Fruit fly (Drosophila melanogaster) whole organism, embryonic: Measurements from ENCODE around the gene dachs.

Experiments
- Adf1 ChIP-seq: fragments of 200-800 bp; sonication (Bioruptor generic); IDR thresholded peaks from 2 replicates; pipeline ENCODE4 v1.3.6; 2022; ENCODE audit warnings: missing biosample characterization, missing genetic modification characterization
- Aef1 ChIP-seq: fragments of 200-800 bp; sonication (Bioruptor generic); IDR thresholded peaks from 3 replicates; pipeline ENCODE4 v1.3.6; 2022; ENCODE audit warnings: missing biosample characterization, missing genetic modification characterization
- CG10959 ChIP-seq: fragments of 200-800 bp; sonication (Bioruptor generic); IDR thresholded peaks from 2 replicates; pipeline ENCODE4 v1.3.6; 2022; ENCODE audit warnings: missing biosample characterization, missing genetic modification characterization
- CG2129 ChIP-seq: fragments of 200-800 bp; sonication (Bioruptor generic); IDR thresholded peaks from 2 replicates; pipeline ENCODE4 v1.3.6; 2022; ENCODE audit warnings: missing biosample characterization, missing genetic modification characterization; ENCODE audit not compliant: partially characterized antibody
- CG30403 ChIP-seq: fragments of 200-800 bp; sonication (Bioruptor generic); optimal IDR thresholded peaks from 3 replicates; lab custom pipeline; 2016; ENCODE audit warnings: missing biosample characterization, missing genetic modification characterization
- CG32772 ChIP-seq: fragments of 200-800 bp; sonication (Bioruptor generic); IDR thresholded peaks from 2 replicates; pipeline ENCODE4 v1.3.6; 2022; ENCODE audit warnings: missing biosample characterization, missing genetic modification characterization
- CG3281 ChIP-seq: fragments of 200-800 bp; sonication (Bioruptor generic); optimal IDR thresholded peaks from 3 replicates; lab custom pipeline; 2017; ENCODE audit warnings: missing biosample characterization, mild to moderate bottlenecking, missing genetic modification characterization
- CG34224 ChIP-seq: fragments of 200-800 bp; sonication (Bioruptor generic); IDR thresholded peaks from 3 replicates; pipeline ENCODE4 v1.3.6; 2022; ENCODE audit warnings: missing biosample characterization, missing genetic modification characterization; ENCODE audit not compliant: partially characterized antibody
- CG3995 ChIP-seq: fragments of 200-800 bp; sonication (Bioruptor generic); optimal IDR thresholded peaks from 3 replicates; lab custom pipeline; 2016; ENCODE audit warnings: missing biosample characterization, missing genetic modification characterization
- CG43689 ChIP-seq: fragments of 200-800 bp; sonication (Bioruptor generic); IDR thresholded peaks from 2 replicates; pipeline ENCODE4 v1.3.6; 2022; ENCODE audit warnings: missing biosample characterization, missing genetic modification characterization
- Deaf1 ChIP-seq: fragments of 200-800 bp; optimal IDR thresholded peaks from 3 replicates; lab custom pipeline; 2019; ENCODE audit warnings: missing biosample characterization, mild to moderate bottlenecking, missing genetic modification characterization, moderate library complexity
- Dip3 ChIP-seq: fragments of 200-800 bp; sonication (Bioruptor generic); optimal IDR thresholded peaks from 3 replicates; lab custom pipeline; 2016; ENCODE audit warnings: missing biosample characterization, missing genetic modification characterization
- Drgx ChIP-seq: fragments of 200-800 bp; sonication (Bioruptor generic); IDR thresholded peaks from 2 replicates; pipeline ENCODE4 v1.3.6; 2022; ENCODE audit warnings: missing biosample characterization, missing genetic modification characterization
- Eip74EF ChIP-seq, 2 experiments: fragments of 200-800 bp in 1 of 2; fragments of >200 bp in 1 of 2; sonication (Bioruptor generic) in 1 of 2; optimal IDR thresholded peaks; 2 replicates each; lab custom pipeline; 2017 to 2019; ENCODE audit warnings: missing biosample characterization in 2 of 2, missing genetic modification characterization in 2 of 2, mild to moderate bottlenecking in 1 of 2, moderate library complexity in 1 of 2
- Fer1 ChIP-seq: fragments of 200-800 bp; sonication (Bioruptor generic); optimal IDR thresholded peaks from 2 replicates; lab custom pipeline; 2017; ENCODE audit warnings: missing biosample characterization, mild to moderate bottlenecking, missing genetic modification characterization
- Hand ChIP-seq: fragments of 200-800 bp; sonication (Bioruptor generic); optimal IDR thresholded peaks from 2 replicates; lab custom pipeline; 2017; ENCODE audit warnings: mild to moderate bottlenecking, missing biosample characterization, missing genetic modification reagents, missing genetic modification characterization
- Hey ChIP-seq: fragments of 200-800 bp; sonication (Bioruptor generic); optimal IDR thresholded peaks from 3 replicates; lab custom pipeline; 2018; ENCODE audit warnings: missing biosample characterization, mild to moderate bottlenecking, missing genetic modification characterization
- Med ChIP-seq: fragments of 200-800 bp; sonication (Bioruptor generic); peaks from one replicate; lab custom pipeline; 2016; ENCODE audit warnings: missing biosample characterization, missing genetic modification characterization, mild to moderate bottlenecking, inconsistent platforms, moderate library complexity
- Usf ChIP-seq: fragments of 200-800 bp; sonication (Bioruptor generic); optimal IDR thresholded peaks from 2 replicates; lab custom pipeline; 2017; ENCODE audit warnings: missing genotype, missing biosample characterization, missing genetic modification characterization
- ash1 ChIP-seq: fragments of 200-800 bp; sonication (Bioruptor generic); optimal IDR thresholded peaks from 2 replicates; lab custom pipeline; 2018; ENCODE audit warnings: missing biosample characterization, mild to moderate bottlenecking, missing genetic modification characterization
- caup ChIP-seq: fragments of 200-800 bp; sonication (Bioruptor generic); optimal IDR thresholded peaks from 3 replicates; lab custom pipeline; 2017; ENCODE audit warnings: missing biosample characterization, mild to moderate bottlenecking, missing genetic modification characterization, moderate library complexity; ENCODE audit not compliant: severe bottlenecking
- chinmo ChIP-seq: fragments of 200-800 bp; sonication (Bioruptor generic); IDR thresholded peaks from 4 replicates; pipeline ENCODE4 v1.3.6; 2022; ENCODE audit warnings: missing biosample characterization, missing genetic modification characterization; ENCODE audit not compliant: partially characterized antibody
- esg ChIP-seq: fragments of 200-800 bp; sonication (Bioruptor generic); conservative IDR thresholded peaks from 2 replicates; pipeline ENCODE4 v1.3.6; 2022; ENCODE audit warnings: missing biosample characterization, missing genetic modification characterization
- exex ChIP-seq: fragments of 200-800 bp; sonication (Bioruptor generic); optimal IDR thresholded peaks from 4 replicates; lab custom pipeline; 2018; ENCODE audit warnings: missing biosample characterization, mild to moderate bottlenecking, missing genetic modification characterization, moderate library complexity
- grn ChIP-seq: fragments of 200-800 bp; sonication (Bioruptor generic); optimal IDR thresholded peaks from 3 replicates; lab custom pipeline; 2017; ENCODE audit warnings: missing biosample characterization, missing genetic modification characterization
- gro ChIP-seq: fragments of 200-800 bp; sonication (Bioruptor generic); optimal IDR thresholded peaks from 2 replicates; lab custom pipeline; 2016; ENCODE audit warnings: missing biosample characterization, missing genetic modification characterization
- insv ChIP-seq, 2 experiments: fragments of 200-800 bp; sonication (Bioruptor generic); optimal IDR thresholded peaks; 3 replicates each; lab custom pipeline; 2016 to 2018; ENCODE audit warnings: missing biosample characterization in 2 of 2, missing genetic modification characterization in 2 of 2
- jigr1 ChIP-seq: fragments of 200-800 bp; sonication (Bioruptor generic); IDR thresholded peaks from 3 replicates; pipeline ENCODE4 v1.3.6; 2022; ENCODE audit warnings: missing biosample characterization, missing genetic modification characterization
- lab ChIP-seq: fragments of 200-800 bp; sonication (Bioruptor generic); optimal IDR thresholded peaks from 3 replicates; lab custom pipeline; 2017; ENCODE audit warnings: missing biosample characterization, missing genetic modification characterization, mild to moderate bottlenecking, moderate library complexity, missing genetic modification reagents
- mirr ChIP-seq: fragments of 200-800 bp; sonication (Bioruptor generic); optimal IDR thresholded peaks from 3 replicates; lab custom pipeline; 2018; ENCODE audit warnings: missing biosample characterization, mild to moderate bottlenecking, missing genetic modification characterization
- sd ChIP-seq: fragments of 200-800 bp; sonication (Bioruptor generic); optimal IDR thresholded peaks from 3 replicates; lab custom pipeline; 2018; ENCODE audit warnings: missing biosample characterization, mild to moderate bottlenecking, missing genetic modification characterization, moderate library complexity
- sens ChIP-seq: fragments of 200-800 bp; sonication (Bioruptor generic); peaks from one replicate; lab custom pipeline; 2016; ENCODE audit warnings: missing biosample characterization, missing genetic modification characterization
- ssp ChIP-seq: fragments of 200-800 bp; sonication (Bioruptor generic); IDR thresholded peaks from 2 replicates; pipeline ENCODE4 v1.3.6; 2022; ENCODE audit warnings: missing biosample characterization, missing genetic modification characterization
- stc ChIP-seq: fragments of 200-800 bp; sonication (Bioruptor generic); IDR thresholded peaks from 2 replicates; pipeline ENCODE4 v1.3.6; 2022; ENCODE audit warnings: missing biosample characterization, missing genetic modification characterization
- sug ChIP-seq: fragments of 200-800 bp; optimal IDR thresholded peaks from 2 replicates; lab custom pipeline; 2019; ENCODE audit warnings: missing biosample characterization, mild to moderate bottlenecking, missing genetic modification characterization, moderate library complexity
- tin ChIP-seq: fragments of 200-800 bp; sonication (Bioruptor generic); optimal IDR thresholded peaks from 3 replicates; lab custom pipeline; 2016; ENCODE audit warnings: missing biosample characterization, missing genetic modification characterization
- ttk ChIP-seq: fragments of 200-800 bp; sonication (Bioruptor generic); IDR thresholded peaks from 2 replicates; pipeline ENCODE4 v2.1.2; 2022; ENCODE audit warnings: missing biosample characterization, missing genetic modification characterization
- yki ChIP-seq: fragments of >200 bp; optimal IDR thresholded peaks from 3 replicates; lab custom pipeline; 2018
- zf30C ChIP-seq: fragments of 200-800 bp; sonication (Bioruptor generic); optimal IDR thresholded peaks from 3 replicates; lab custom pipeline; 2018; ENCODE audit warnings: missing biosample characterization, mild to moderate bottlenecking, missing genetic modification characterization

dachs gene

DNA sequence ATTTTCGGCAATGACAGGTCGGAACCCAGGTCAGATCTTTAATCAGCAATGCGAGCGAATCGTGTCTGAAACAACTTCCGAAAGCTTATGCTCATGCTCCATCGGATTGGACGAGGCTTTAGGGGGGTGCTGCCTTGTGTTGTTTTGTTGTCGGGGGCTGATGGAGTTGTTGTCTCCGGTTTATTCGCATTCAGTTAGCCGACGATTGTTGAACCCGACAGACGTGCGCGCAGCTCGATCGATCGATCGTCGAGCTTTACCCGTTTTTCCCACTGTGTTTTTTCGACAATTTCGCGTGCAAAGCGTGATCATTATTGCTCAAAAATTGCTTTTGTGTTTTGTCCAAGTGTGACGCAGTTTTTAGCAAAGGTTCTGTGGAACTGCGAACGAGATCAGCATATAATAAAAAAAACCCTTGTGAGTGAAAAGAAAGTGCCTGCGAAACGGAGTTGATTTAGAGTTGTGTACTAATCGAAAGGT lies 62.4 kb downstream of the dachs start, which contains the start of gene CG17834 (continued):
- TF ChIP-seq jigr1 (GFP tag; lab: Robert Waterston, UW) = no peak
- peak; percentile 71 for TF ChIP-seq lab (GFP tag; lab: Kevin White, UChicago)
- TF ChIP-seq yki = no peak
- peak; percentile 22; the same call in 1 of the 2 replicates for TF ChIP-seq Adf1 (GFP tag; lab: Robert Waterston, UW)
- no peak for TF ChIP-seq Usf (GFP tag; lab: Kevin White, UChicago)
- TF ChIP-seq esg (GFP tag; lab: Robert Waterston, UW) = no peak
- TF ChIP-seq CG34224 (GFP tag; lab: Robert Waterston, UW) = no peak; the same call in 2 of the 3 replicates
- peak; percentile 80 for TF ChIP-seq mirr (GFP tag; lab: Kevin White, UChicago)
- TF ChIP-seq Aef1 = 0 out of 3 replicates have a peak, but pooled peaks have one; percentile 16
- no peak for TF ChIP-seq Dip3 (GFP tag; lab: Kevin White, UChicago)
- no peak for TF ChIP-seq CG10959 (GFP tag; lab: Robert Waterston, UW)
- TF ChIP-seq stc (GFP tag; lab: Robert Waterston, UW) = peak; percentile 25; the same call in 1 of the 2 replicates
- no peak for TF ChIP-seq CG2129 (GFP tag; lab: Robert Waterston, UW)
- no peak for TF ChIP-seq tin (GFP tag; lab: Kevin White, UChicago)
- peak; percentile 68 for TF ChIP-seq CG3995 (GFP tag; lab: Kevin White, UChicago)
- peak; percentile 22; the same call in 1 of the 2 replicates for TF ChIP-seq ttk
- no peak for TF ChIP-seq CG32772 (GFP tag; lab: Robert Waterston, UW)
- no peak for TF ChIP-seq ssp (GFP tag; lab: Robert Waterston, UW)
- peak; percentile 68 for TF ChIP-seq sug
- TF ChIP-seq CG43689 = no peak
- peak; percentile 40 for TF ChIP-seq caup (GFP tag; lab: Kevin White, UChicago)
- TF ChIP-seq sens (GFP tag; lab: Kevin White, UChicago) = peak; percentile 64
- 0 out of 2 replicates have a peak, but pooled peaks have one; percentile 18 for TF ChIP-seq Drgx
- peak; percentile 70 for TF ChIP-seq Med
- TF ChIP-seq, all 482 proteins: peak for 57

DNA sequence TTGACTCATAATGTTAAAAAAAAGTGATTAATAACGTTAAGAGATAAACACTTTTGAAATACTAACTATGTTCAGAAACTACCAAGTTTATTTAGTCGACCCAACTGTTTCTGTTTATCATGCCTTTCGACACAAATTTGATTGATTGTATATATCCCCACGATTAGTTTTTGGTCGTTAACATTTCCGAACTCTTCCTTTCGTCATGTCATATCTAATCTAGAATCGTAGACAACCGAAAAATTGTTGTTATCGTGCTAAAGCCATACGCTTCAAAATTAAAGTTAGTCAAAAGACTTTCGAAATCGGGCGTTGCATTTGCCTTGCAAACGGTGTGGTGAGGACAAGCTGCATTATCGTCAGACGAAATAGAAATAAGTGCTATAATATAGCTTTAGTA lies 63.6 kb downstream of the dachs start:
- TF ChIP-seq CG30403 (GFP tag; lab: Kevin White, UChicago) = no peak
- peak; percentile 78 for TF ChIP-seq grn
- TF ChIP-seq sens (GFP tag; lab: Kevin White, UChicago) = peak; percentile 37
- no peak for TF ChIP-seq Eip74EF (GFP tag; optimal IDR thresholded peaks at IDR 0.05; lab: Kevin White, UChicago)
- TF ChIP-seq CG3281 (GFP tag; lab: Kevin White, UChicago) = no peak
- 0 out of 4 replicates have a peak, but pooled peaks have one; percentile 25 for TF ChIP-seq chinmo (GFP tag; lab: Robert Waterston, UW)
- TF ChIP-seq Hand (GFP tag; lab: Kevin White, UChicago) = no peak
- TF ChIP-seq Hey (tag; lab: Kevin White, UChicago) = no peak
- no peak for TF ChIP-seq Fer1 (GFP tag; lab: Kevin White, UChicago)
- no peak for TF ChIP-seq ash1 (GFP tag; lab: Kevin White, UChicago)
- TF ChIP-seq gro (GFP tag; lab: Kevin White, UChicago) = no peak
- TF ChIP-seq insv (GFP tag; optimal IDR thresholded peaks at IDR 0.05; lab: Kevin White, UChicago) = no peak
- TF ChIP-seq exex (tag; lab: Kevin White, UChicago) = peak; percentile 76
- TF ChIP-seq sd (tag; lab: Kevin White, UChicago) = peak; percentile 67
- peak; percentile 28 for TF ChIP-seq Deaf1 (tag; lab: Kevin White, UChicago)
- TF ChIP-seq zf30C (GFP tag; lab: Kevin White, UChicago) = no peak
- peak; percentile 34 for TF ChIP-seq lab (GFP tag; lab: Kevin White, UChicago)
